Fruit fly (Drosophila melanogaster): ENCODE data around the gene CG31988.

- TF ChIP-seq Lpt (GFP tag; optimal IDR thresholded peaks at IDR 0.05) (no peak), CG9139 (GFP tag; optimal IDR thresholded peaks at IDR 0.05) (no peak), CG11902 (GFP tag; optimal IDR thresholded peaks at IDR 0.05) (no peak), dsx (GFP tag; optimal IDR thresholded peaks at IDR 0.05; ENCODE audit: poor library complexity, severe bottlenecking) (no peak), CG4318 (GFP tag; optimal IDR thresholded peaks at IDR 0.05) (no peak), CG16779 (tag; optimal IDR thresholded peaks at IDR 0.05) (no peak), pdm3 (GFP tag; optimal IDR thresholded peaks at IDR 0.05) (no peak), Ets96B (tag; optimal IDR thresholded peaks at IDR 0.05) (no peak), CG11762 (GFP tag; optimal IDR thresholded peaks at IDR 0.05; ENCODE audit: insufficient read depth) (no peak), CG6792 (GFP tag; optimal IDR thresholded peaks at IDR 0.05) (no peak), CG31627 (GFP tag; optimal IDR thresholded peaks at IDR 0.05) (no peak), dac (GFP tag; optimal IDR thresholded peaks at IDR 0.05) (no peak)
Observed at dm6 chr2L:21247967-21248366, 45.4 kb upstream of the CG31988 start.
